Worm (Caenorhabditis elegans): ENCODE data around the gene shl-1.

DNA sequence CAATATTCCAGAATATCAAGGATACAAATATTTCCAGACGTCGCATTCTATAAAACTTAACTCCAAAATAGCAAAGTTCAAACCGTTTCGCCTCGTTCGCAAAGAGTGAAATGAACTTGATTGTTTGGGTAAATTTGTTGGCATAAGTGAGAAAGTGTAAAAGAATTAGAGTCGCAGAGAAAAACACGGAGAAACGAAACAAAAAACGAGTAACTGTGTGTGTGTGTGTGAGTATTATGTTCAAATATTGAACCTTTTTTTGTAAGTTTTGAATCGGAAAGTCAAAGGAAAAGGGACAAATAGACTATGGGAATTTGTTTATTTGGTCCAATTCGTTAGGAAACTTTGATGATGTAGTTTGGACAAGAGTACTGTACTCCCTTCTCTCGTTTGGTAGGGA is 47.7 kb upstream of the shl-1 start, which contains the start of gene acp-7:
- TF ChIP-seq flt-1 (GFP tag; IDR thresholded peaks at IDR 0.05) = no peak
- TF ChIP-seq scrt-1 (GFP tag; IDR thresholded peaks at IDR 0.05) = no peak
- no peak for TF ChIP-seq aly-1 (tag; optimal IDR thresholded peaks at IDR 0.05)
- no peak for TF ChIP-seq ama-1 (optimal IDR thresholded peaks at IDR 0.05)
- TF ChIP-seq ceh-13 (GFP tag; optimal IDR thresholded peaks at IDR 0.05) = no peak
- TF ChIP-seq ceh-36 (tag; optimal IDR thresholded peaks at IDR 0.05) = no peak
- TF ChIP-seq F13C5.2 (tag; optimal IDR thresholded peaks at IDR 0.05) = no peak
- no peak for TF ChIP-seq B0310.2 (tag; optimal IDR thresholded peaks at IDR 0.05)
- TF ChIP-seq hmbx-1 (tag; optimal IDR thresholded peaks at IDR 0.05) = no peak
- no peak for TF ChIP-seq hmg-4 (GFP tag; optimal IDR thresholded peaks at IDR 0.05)
- TF ChIP-seq tra-4 (tag; optimal IDR thresholded peaks at IDR 0.05) = no peak
